Worm (Caenorhabditis elegans): ENCODE results near the gene ipla-5.

Gene ipla-5

ce11 chrIV:8754727-8755126, 39.7 kb downstream of the ipla-5 start, which contains the start of gene elli-1:
Gene elli-1, minus strand, starts transcription at chrIV:8754827.
- TF ChIP-seq ekl-4 (GFP tag; IDR thresholded peaks at IDR 0.05) (no peak), dpl-1 (GFP tag; optimal IDR thresholded peaks at IDR 0.05) (peak; percentile 16), efl-1 (GFP tag; optimal IDR thresholded peaks at IDR 0.05) (peak; percentile 53)

- no peak for TF ChIP-seq tbp1 (GFP tag; optimal IDR thresholded peaks at IDR 0.05)
- no peak for TF ChIP-seq athp-1 (tag; optimal IDR thresholded peaks at IDR 0.05)
- TF ChIP-seq efl-1 (GFP tag; optimal IDR thresholded peaks at IDR 0.05), result no peak
- no peak for TF ChIP-seq dpff-1 (tag; optimal IDR thresholded peaks at IDR 0.05)
- no peak for TF ChIP-seq Y53F4B.3 (GFP tag; IDR thresholded peaks at IDR 0.05)
- peak; percentile 74 for TF ChIP-seq nhr-80 (tag; optimal IDR thresholded peaks at IDR 0.05)
- TF ChIP-seq ztf-18 (tag; optimal IDR thresholded peaks at IDR 0.05), result no peak
- peak; percentile 83 for TF ChIP-seq madf-10 (tag; optimal IDR thresholded peaks at IDR 0.05)
Observed at ce11 chrIV:8757729-8758128, 42.7 kb downstream of the ipla-5 start.

DNA sequence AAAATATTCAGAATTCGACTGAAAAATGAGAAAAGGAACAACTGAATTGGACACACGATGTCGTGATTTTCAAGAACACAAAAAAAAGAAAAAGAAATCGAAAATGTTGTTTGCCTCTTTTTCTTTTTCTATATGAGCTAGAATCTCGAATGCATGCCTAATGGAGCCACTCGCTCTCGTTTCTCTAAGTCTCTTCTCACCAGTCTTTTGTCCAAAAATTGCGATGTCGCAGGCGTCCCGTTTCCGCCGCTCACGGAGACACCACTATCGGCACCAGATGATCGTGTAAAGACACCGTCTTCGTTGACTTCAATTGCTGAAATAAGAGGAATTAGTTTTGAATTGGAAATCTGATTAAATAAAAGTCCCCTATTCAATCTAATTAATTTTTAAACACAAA, 43.6 kb downstream of the ipla-5 start:
- TF ChIP-seq hmg-1.2 (GFP tag; IDR thresholded peaks at IDR 0.05) (peak; percentile 47; the same call in 1 of the 2 replicates), snpc-4 (GFP tag; optimal IDR thresholded peaks at IDR 0.05) (no peak), snpc-4 (tag; optimal IDR thresholded peaks at IDR 0.05) (no peak), madf-10 (tag; optimal IDR thresholded peaks at IDR 0.05) (peak; percentile 99)

DNA sequence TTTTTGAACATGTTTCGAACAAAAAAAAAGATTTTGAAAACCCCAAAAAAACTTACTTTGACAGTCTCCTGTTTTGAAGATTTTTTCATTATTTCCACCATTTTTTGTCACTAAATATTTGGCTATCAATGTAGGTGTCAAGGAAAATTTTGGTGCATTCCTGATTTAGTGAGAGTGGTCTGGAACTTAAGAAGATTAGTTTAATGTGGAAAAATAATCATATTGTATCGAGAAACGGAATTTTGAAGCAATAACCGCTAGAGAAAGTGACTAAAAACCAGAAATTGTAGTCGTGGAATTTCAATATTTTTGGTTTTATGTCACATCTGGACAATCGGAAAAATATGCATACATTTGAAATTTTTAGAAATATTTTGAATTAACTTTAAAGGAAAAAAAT, 46.8 kb downstream of the ipla-5 start, which contains the start of the genes F20C5.11 and klp-11:
Gene F20C5.11, minus strand, starts transcription at position 101 of the 400 bp plus-strand sequence.
Gene klp-11, minus strand, starts transcription at position 171 of the 400 bp plus-strand sequence.
- TF ChIP-seq dox-1 (GFP tag; IDR thresholded peaks at IDR 0.05) (no peak), die-1 (tag; optimal IDR thresholded peaks at IDR 0.05) (no peak), rcor-1 (GFP tag; IDR thresholded peaks at IDR 0.05) (no peak), fkh-3 (tag; optimal IDR thresholded peaks at IDR 0.05) (no peak), mes-4 (tag; optimal IDR thresholded peaks at IDR 0.05) (no peak), dpl-1 (GFP tag; optimal IDR thresholded peaks at IDR 0.05) (no peak), B0035.1 (tag; optimal IDR thresholded peaks at IDR 0.05) (no peak)

ce11 chrIV:8762471-8762870, 47.4 kb downstream of the ipla-5 start:
- peak; percentile 60; the same call in 1 of the 2 replicates for TF ChIP-seq hmg-1.2 (GFP tag; IDR thresholded peaks at IDR 0.05)
- no peak for TF ChIP-seq Y53G8AR.9 (GFP tag; conservative IDR thresholded peaks at IDR 0.05)
- TF ChIP-seq aptf-3 (GFP tag; IDR thresholded peaks at IDR 0.05), result no peak
- peak; percentile 88 for TF ChIP-seq madf-10 (tag; optimal IDR thresholded peaks at IDR 0.05)

DNA sequence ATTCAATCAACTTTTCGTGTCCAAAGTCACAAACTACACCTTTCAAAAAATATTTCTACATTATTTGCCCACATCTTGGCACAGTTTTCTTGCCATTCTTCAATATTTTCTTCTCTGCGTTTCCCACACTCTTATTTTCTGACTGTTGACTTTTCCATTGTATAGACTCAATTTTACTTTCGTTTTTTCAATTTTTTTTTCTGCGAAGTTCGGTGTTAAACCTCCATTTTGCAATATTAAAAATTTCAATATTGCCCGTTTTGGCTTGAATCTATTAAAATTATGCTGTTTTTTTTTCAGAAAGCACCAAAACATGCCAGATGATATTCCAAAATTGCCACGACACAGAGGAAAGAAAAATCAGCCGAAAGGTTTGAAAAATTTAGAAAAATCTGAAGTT, 49.5 kb downstream of the ipla-5 start, which contains the start of gene cdc-50.B:
Gene cdc-50.B, plus strand, starts transcription at position 301 of the 400 bp plus-strand sequence.
- TF ChIP-seq akir-1 (GFP tag; optimal IDR thresholded peaks at IDR 0.05), result no peak
- TF ChIP-seq mes-4 (tag; optimal IDR thresholded peaks at IDR 0.05), result no peak
- no peak for TF ChIP-seq rec-8 (tag; optimal IDR thresholded peaks at IDR 0.05)
- TF ChIP-seq F22D6.2 (tag; optimal IDR thresholded peaks at IDR 0.05), result no peak
- no peak for TF ChIP-seq F49E8.2 (tag; optimal IDR thresholded peaks at IDR 0.05; ENCODE audit: insufficient read depth)
- TF ChIP-seq F57C9.4 (tag; optimal IDR thresholded peaks at IDR 0.05), result no peak
- no peak for TF ChIP-seq nfya-1 (tag; optimal IDR thresholded peaks at IDR 0.05; ENCODE audit: borderline replicate concordance, insufficient read depth)
- TF ChIP-seq lin-26 (GFP tag; IDR thresholded peaks at IDR 0.05), result no peak
- TF ChIP-seq F23B12.7 (tag; optimal IDR thresholded peaks at IDR 0.05; ENCODE audit: insufficient read depth), result no peak
- TF ChIP-seq gei-17 (GFP tag; optimal IDR thresholded peaks at IDR 0.05), result no peak
- no peak for TF ChIP-seq lin-40 (tag; optimal IDR thresholded peaks at IDR 0.05)
- TF ChIP-seq snpc-4 (GFP tag; optimal IDR thresholded peaks at IDR 0.05), result no peak
- TF ChIP-seq snpc-4 (tag; optimal IDR thresholded peaks at IDR 0.05), result no peak
- no peak for TF ChIP-seq attf-5 (GFP tag; optimal IDR thresholded peaks at IDR 0.05)
- no peak for TF ChIP-seq nhr-120 (GFP tag; IDR thresholded peaks at IDR 0.05)

Data from whole organism, young adult.